Fruit fly (Drosophila melanogaster): ENCODE results near the gene CG16704.

DNA sequence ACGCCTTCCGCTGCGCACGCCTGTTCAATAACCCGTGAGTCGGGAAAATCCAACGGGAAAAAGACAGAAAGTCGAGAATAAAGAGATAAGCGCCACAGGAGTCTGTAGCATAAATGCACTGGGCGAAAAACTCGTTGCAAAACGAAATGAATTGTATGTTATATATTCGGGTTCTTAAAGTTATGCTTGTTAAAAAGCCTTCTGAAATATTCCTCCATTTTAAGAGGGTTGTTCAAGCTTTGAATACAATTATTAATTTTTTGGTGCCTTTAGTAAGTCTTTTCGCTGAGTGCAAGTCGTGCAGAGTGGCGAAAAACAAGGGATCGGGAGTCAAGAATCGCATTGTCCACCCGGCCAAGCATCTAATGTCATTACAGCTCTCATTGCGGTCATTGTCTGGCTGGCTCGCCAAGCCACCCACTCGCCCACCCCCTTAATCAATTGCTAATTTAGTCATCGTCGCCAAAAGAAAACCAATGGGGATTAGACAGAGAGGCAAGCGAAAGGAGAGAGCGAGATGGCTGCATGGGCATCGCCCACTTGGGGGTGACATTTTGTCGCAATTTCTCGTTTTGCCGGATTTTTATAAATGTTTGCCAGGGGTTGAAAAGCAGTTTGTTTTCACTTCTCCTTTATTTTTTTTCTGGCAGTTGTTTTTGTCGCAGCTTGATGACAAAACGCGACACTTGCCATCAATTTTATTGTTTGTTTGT is 7.1 kb downstream of the CG16704 start:
- no peak for TF ChIP-seq Hr78 (GFP tag; optimal IDR thresholded peaks at IDR 0.05)
- no peak for TF ChIP-seq Dif (GFP tag; optimal IDR thresholded peaks at IDR 0.05; ENCODE audit: partially characterized antibody)
- TF ChIP-seq usp (GFP tag; optimal IDR thresholded peaks at IDR 0.05): no peak
- TF ChIP-seq dsf (GFP tag; optimal IDR thresholded peaks at IDR 0.05; ENCODE audit: borderline replicate concordance): no peak
- TF ChIP-seq woc (GFP tag; optimal IDR thresholded peaks at IDR 0.05): no peak
- no peak for TF ChIP-seq dmrt93B (GFP tag; optimal IDR thresholded peaks at IDR 0.05)
